Fruit fly (Drosophila melanogaster) whole organism, pupa: ENCODE results near the gene Tob.
A peak's percentile ranks its signal among the peaks of the same experiment; 100 is the strongest.

ENCODE experiments used
- CG10348 ChIP-seq: fragments of 200-800 bp; sonication (Bioruptor generic); IDR thresholded peaks from 2 replicates; pipeline ENCODE4 v1.3.6; 2022; ENCODE audit warnings: missing biosample characterization, missing genetic modification characterization
- CG12605 ChIP-seq: fragments of 200-800 bp; sonication (Bioruptor generic); IDR thresholded peaks from 2 replicates; pipeline ENCODE4 v1.3.6; 2022; ENCODE audit warnings: missing biosample characterization, missing genetic modification characterization
- CG13204 ChIP-seq: fragments of 200-800 bp; sonication (Bioruptor generic); optimal IDR thresholded peaks from 2 replicates; lab custom pipeline; 2018; ENCODE audit warnings: missing biosample characterization, mild to moderate bottlenecking, missing genetic modification characterization, moderate library complexity
- CG14655 ChIP-seq: fragments of 200-800 bp; sonication (Bioruptor generic); optimal IDR thresholded peaks from 3 replicates; lab custom pipeline; 2017; ENCODE audit warnings: mild to moderate bottlenecking, missing biosample characterization, missing genetic modification reagents, missing genetic modification characterization
- CG15710 ChIP-seq: fragments of 200-800 bp; sonication (Bioruptor generic); optimal IDR thresholded peaks from 2 replicates; lab custom pipeline; 2018; ENCODE audit warnings: missing biosample characterization, mild to moderate bottlenecking, missing genetic modification characterization, moderate library complexity
- CG17806 ChIP-seq: fragments of 200-800 bp; sonication (Bioruptor generic); optimal IDR thresholded peaks from 2 replicates; lab custom pipeline; 2018; ENCODE audit warnings: missing biosample characterization, mild to moderate bottlenecking, missing genetic modification characterization, moderate library complexity
- CG32121 ChIP-seq: fragments of 200-800 bp; sonication (Bioruptor generic); IDR thresholded peaks from 2 replicates; pipeline ENCODE4 v1.3.6; 2022; ENCODE audit warnings: missing biosample characterization, missing genetic modification characterization
- CG34367 ChIP-seq: fragments of 200-800 bp; sonication (Bioruptor generic); optimal IDR thresholded peaks from 2 replicates; lab custom pipeline; 2018; ENCODE audit warnings: missing biosample characterization, mild to moderate bottlenecking, missing genetic modification characterization
- CG4496 ChIP-seq: fragments of 200-800 bp; sonication (Bioruptor generic); IDR thresholded peaks from 3 replicates; pipeline ENCODE4 v1.3.6; 2022; ENCODE audit warnings: missing biosample characterization, missing genetic modification characterization
- CG8159 ChIP-seq: fragments of 200-800 bp; sonication (Bioruptor generic); optimal IDR thresholded peaks from 3 replicates; lab custom pipeline; 2018; ENCODE audit warnings: missing biosample characterization, mild to moderate bottlenecking, missing genetic modification characterization, moderate library complexity
- CG8301 ChIP-seq: fragments of 200-800 bp; sonication (Bioruptor generic); optimal IDR thresholded peaks from 2 replicates; lab custom pipeline; 2018; ENCODE audit warnings: missing biosample characterization, mild to moderate bottlenecking, missing genetic modification characterization
- CG9948 ChIP-seq: fragments of 200-800 bp; sonication (Bioruptor generic); optimal IDR thresholded peaks from 2 replicates; lab custom pipeline; 2018; ENCODE audit warnings: missing biosample characterization, mild to moderate bottlenecking, missing genetic modification characterization, moderate library complexity
- D1 ChIP-seq: fragments of 200-800 bp; sonication (Bioruptor generic); optimal IDR thresholded peaks from 2 replicates; lab custom pipeline; 2018; ENCODE audit warnings: missing biosample characterization, mild to moderate bottlenecking, missing genetic modification characterization, moderate library complexity
- EcR ChIP-seq: fragments of 200-800 bp; sonication (Bioruptor generic); optimal IDR thresholded peaks from 3 replicates; lab custom pipeline; 2019; ENCODE audit warnings: missing biosample characterization, missing genetic modification characterization, mild to moderate bottlenecking, moderate library complexity, missing genetic modification reagents
- Ets98B ChIP-seq: fragments of 200-800 bp; sonication (Bioruptor generic); IDR thresholded peaks from 2 replicates; pipeline ENCODE4 v1.3.6; 2022; ENCODE audit warnings: missing biosample characterization, missing genetic modification characterization
- Pif1A ChIP-seq: fragments of 200-800 bp; sonication (Bioruptor generic); optimal IDR thresholded peaks from 3 replicates; lab custom pipeline; 2016; ENCODE audit warnings: missing biosample characterization, missing genetic modification characterization
- Pif1B ChIP-seq: fragments of 200-800 bp; sonication (Bioruptor generic); optimal IDR thresholded peaks from 3 replicates; lab custom pipeline; 2016; ENCODE audit warnings: missing biosample characterization, missing genetic modification characterization
- Snoo ChIP-seq: fragments of 200-800 bp; sonication (Bioruptor generic); optimal IDR thresholded peaks from 3 replicates; lab custom pipeline; 2017; ENCODE audit warnings: missing biosample characterization, mild to moderate bottlenecking, missing genetic modification characterization, inconsistent platforms
- fd96Ca ChIP-seq: fragments of 200-800 bp; sonication (Bioruptor generic); IDR thresholded peaks from 3 replicates; pipeline ENCODE4 v1.3.6; 2022; ENCODE audit warnings: missing biosample characterization, missing genetic modification characterization
- gl ChIP-seq: fragments of 200-800 bp; sonication (Bioruptor generic); optimal IDR thresholded peaks from 2 replicates; lab custom pipeline; 2018; ENCODE audit warnings: missing biosample characterization, mild to moderate bottlenecking, missing genetic modification characterization
- rn ChIP-seq: fragments of 200-800 bp; sonication (Bioruptor generic); IDR thresholded peaks from 2 replicates; pipeline ENCODE4 v1.3.6; 2022; ENCODE audit warnings: missing biosample characterization, missing genetic modification characterization

The Tob gene

dm6 chrX:16091431-16091990 lies at the start of gene Tob:
Gene Tob, minus strand, starts transcription at chrX:16091495.
- TF ChIP-seq Snoo (tag; lab: Kevin White, UChicago) (peak; percentile 22), CG8159 (tag; lab: Kevin White, UChicago) (peak; percentile 25), CG4496 (GFP tag; lab: Robert Waterston, UW) (peak; percentile 79), CG8301 (no peak), EcR (GFP tag; lab: Kevin White, UChicago) (peak; percentile 22), CG13204 (GFP tag; lab: Kevin White, UChicago) (peak; percentile 15), Pif1A (GFP tag; lab: Kevin White, UChicago) (no peak), CG15710 (tag; lab: Kevin White, UChicago) (no peak), Pif1B (GFP tag; lab: Kevin White, UChicago) (peak; percentile 14), CG10348 (GFP tag; lab: Robert Waterston, UW) (no peak), D1 (tag; lab: Kevin White, UChicago) (no peak), gl (tag; lab: Kevin White, UChicago) (peak; percentile 19), CG17806 (no peak), Ets98B (GFP tag; lab: Robert Waterston, UW) (peak; percentile 71), CG32121 (GFP tag; lab: Robert Waterston, UW) (peak; percentile 55; the same call in 1 of the 2 replicates), CG14655 (GFP tag; lab: Kevin White, UChicago) (peak; percentile 8), fd96Ca (GFP tag; lab: Robert Waterston, UW) (no peak; the same call in 2 of the 3 replicates), CG12605 (GFP tag; lab: Robert Waterston, UW) (peak; percentile 72), rn (GFP tag; lab: Robert Waterston, UW) (no peak), CG9948 (tag; lab: Kevin White, UChicago) (no peak), CG34367 (tag; lab: Kevin White, UChicago) (no peak)

- peak; percentile 80 for TF ChIP-seq CG14655 (GFP tag; lab: Kevin White, UChicago)
- peak; percentile 55 for TF ChIP-seq CG17806
- TF ChIP-seq CG34367 (tag; lab: Kevin White, UChicago) = peak; percentile 60
- peak; percentile 52 for TF ChIP-seq CG8301
- peak; percentile 22 for TF ChIP-seq CG13204 (GFP tag; lab: Kevin White, UChicago)
- TF ChIP-seq CG15710 (tag; lab: Kevin White, UChicago) = peak; percentile 64
- TF ChIP-seq CG9948 (tag; lab: Kevin White, UChicago) = peak; percentile 67
- TF ChIP-seq D1 (tag; lab: Kevin White, UChicago) = no peak
- peak; percentile 33 for TF ChIP-seq Pif1B (GFP tag; lab: Kevin White, UChicago)
- no peak for TF ChIP-seq EcR (GFP tag; lab: Kevin White, UChicago)
- TF ChIP-seq CG8159 (tag; lab: Kevin White, UChicago) = peak; percentile 77
- TF ChIP-seq rn (GFP tag; lab: Robert Waterston, UW) = no peak
- TF ChIP-seq CG12605 (GFP tag; lab: Robert Waterston, UW) = no peak
- peak; percentile 29 for TF ChIP-seq Pif1A (GFP tag; lab: Kevin White, UChicago)
- TF ChIP-seq CG4496 (GFP tag; lab: Robert Waterston, UW) = no peak
- TF ChIP-seq CG32121 (GFP tag; lab: Robert Waterston, UW) = no peak
These were observed 49.3 kb upstream of the Tob start for dm6 chrX:16140603-16141002.

dm6 chrX:16139030-16139429 lies 47.7 kb upstream of the Tob start:
- no peak for TF ChIP-seq CG34367 (tag; lab: Kevin White, UChicago)
- TF ChIP-seq CG12605 (GFP tag; lab: Robert Waterston, UW) = no peak
- peak; percentile 39 for TF ChIP-seq CG14655 (GFP tag; lab: Kevin White, UChicago)
- no peak for TF ChIP-seq D1 (tag; lab: Kevin White, UChicago)
- TF ChIP-seq CG10348 (GFP tag; lab: Robert Waterston, UW) = no peak
- peak; percentile 15 for TF ChIP-seq CG8301
- no peak for TF ChIP-seq EcR (GFP tag; lab: Kevin White, UChicago)
- no peak for TF ChIP-seq rn (GFP tag; lab: Robert Waterston, UW)
- TF ChIP-seq CG15710 (tag; lab: Kevin White, UChicago) = peak; percentile 16
- peak; percentile 35; the same call in 1 of the 3 replicates for TF ChIP-seq CG4496 (GFP tag; lab: Robert Waterston, UW)
- TF ChIP-seq CG13204 (GFP tag; lab: Kevin White, UChicago) = no peak
- TF ChIP-seq fd96Ca (GFP tag; lab: Robert Waterston, UW) = no peak
- 0 out of 2 replicates have a peak, but pooled peaks have one; percentile 24 for TF ChIP-seq Ets98B (GFP tag; lab: Robert Waterston, UW)
- TF ChIP-seq gl (tag; lab: Kevin White, UChicago) = no peak
- peak; percentile 42 for TF ChIP-seq CG17806
- peak; percentile 36 for TF ChIP-seq CG8159 (tag; lab: Kevin White, UChicago)
- no peak for TF ChIP-seq Snoo (tag; lab: Kevin White, UChicago)
- peak; percentile 20 for TF ChIP-seq Pif1B (GFP tag; lab: Kevin White, UChicago)
- TF ChIP-seq CG9948 (tag; lab: Kevin White, UChicago) = peak; percentile 43
- 0 out of 2 replicates have a peak, but pooled peaks have one; percentile 9 for TF ChIP-seq CG32121 (GFP tag; lab: Robert Waterston, UW)
- TF ChIP-seq Pif1A (GFP tag; lab: Kevin White, UChicago) = peak; percentile 22

dm6 chrX:16135920-16136319 lies 44.6 kb upstream of the Tob start:
- TF ChIP-seq CG14655 (GFP tag; lab: Kevin White, UChicago) (no peak), D1 (tag; lab: Kevin White, UChicago) (no peak), EcR (GFP tag; lab: Kevin White, UChicago) (no peak), Pif1B (GFP tag; lab: Kevin White, UChicago) (no peak), Pif1A (GFP tag; lab: Kevin White, UChicago) (no peak)

dm6 chrX:16135391-16135790 lies 44.1 kb upstream of the Tob start:
- TF ChIP-seq CG9948 (tag; lab: Kevin White, UChicago) (no peak), CG4496 (GFP tag; lab: Robert Waterston, UW) (no peak), Pif1A (GFP tag; lab: Kevin White, UChicago) (no peak), CG17806 (no peak), CG8301 (no peak), CG32121 (GFP tag; lab: Robert Waterston, UW) (no peak), D1 (tag; lab: Kevin White, UChicago) (no peak), CG15710 (tag; lab: Kevin White, UChicago) (no peak), rn (GFP tag; lab: Robert Waterston, UW) (no peak), CG12605 (GFP tag; lab: Robert Waterston, UW) (no peak), Pif1B (GFP tag; lab: Kevin White, UChicago) (no peak)
